Worm (Caenorhabditis elegans) whole organism, L1 larva: ENCODE data around the gene Y62E10A.23.

Source experiments
- C16A3.4 ChIP-seq: fragments of 150-350 bp; optimal IDR thresholded peaks from 2 replicates; lab custom pipeline; 2014; ENCODE audit warnings: missing biosample characterization, missing genetic modification characterization
- C34B4.2 ChIP-seq: sonication (generic microtip); optimal IDR thresholded peaks from 2 replicates; lab custom pipeline; 2017; ENCODE audit warnings: mild to moderate bottlenecking, missing genetic modification characterization, missing compliant biosample characterization
- Y116A8C.19 ChIP-seq: sonication (generic microtip); optimal IDR thresholded peaks from 2 replicates; lab custom pipeline; 2016; ENCODE audit warnings: missing compliant biosample characterization, missing genetic modification characterization, borderline replicate concordance
- alr-1 ChIP-seq: fragments of 200-800 bp; sonication (Bioruptor generic); optimal IDR thresholded peaks from 2 replicates; lab custom pipeline; 2018; ENCODE audit warnings: borderline replicate concordance, mild to moderate bottlenecking, missing genetic modification characterization, missing compliant biosample characterization
- aly-2 ChIP-seq: fragments of 150-350 bp; optimal IDR thresholded peaks from 2 replicates; lab custom pipeline; 2014; ENCODE audit warnings: missing biosample characterization, missing genetic modification characterization
- ama-1 ChIP-seq: fragments of 150-350 bp; optimal IDR thresholded peaks from 2 replicates; lab custom pipeline; 2014
- blmp-1 ChIP-seq: fragments of 150-350 bp; optimal IDR thresholded peaks from 2 replicates; lab custom pipeline; 2014; ENCODE audit warnings: missing biosample characterization, missing genetic modification characterization
- ceh-63 ChIP-seq: fragments of 200-800 bp; sonication (Bioruptor generic); optimal IDR thresholded peaks from 2 replicates; lab custom pipeline; 2018; ENCODE audit warnings: mild to moderate bottlenecking, missing genetic modification characterization, missing compliant biosample characterization
- ceh-90 ChIP-seq: sonication (generic microtip); optimal IDR thresholded peaks from 2 replicates; lab custom pipeline; 2016; ENCODE audit warnings: missing genetic modification characterization, missing compliant biosample characterization
- ces-1 ChIP-seq: fragments of 150-350 bp; optimal IDR thresholded peaks from 2 replicates; lab custom pipeline; 2014; ENCODE audit warnings: missing biosample characterization, missing genetic modification reagents, missing genetic modification characterization
- dpl-1 ChIP-seq, 3 experiments: fragments of 150-350 bp in 2 of 3; sonication (generic microtip) in 1 of 3; optimal IDR thresholded peaks; 2 replicates each; lab custom pipeline; 2014 to 2017; ENCODE audit warnings: missing biosample characterization in 3 of 3, missing genetic modification characterization in 3 of 3, missing genetic modification reagents in 3 of 3
- dsc-1 ChIP-seq: sonication (generic microtip); optimal IDR thresholded peaks from 2 replicates; lab custom pipeline; 2016; ENCODE audit warnings: mild to moderate bottlenecking, missing genetic modification characterization, missing compliant biosample characterization
- egl-27 ChIP-seq, 2 experiments: fragments of 150-350 bp in 1 of 2; sonication (generic microtip); optimal IDR thresholded peaks; 3 replicates each; lab custom pipeline; 2017 to 2018; ENCODE audit warnings: missing biosample characterization in 2 of 2, missing genetic modification characterization in 2 of 2, missing genetic modification reagents in 2 of 2
- elt-2 ChIP-seq: sonication (generic microtip); optimal IDR thresholded peaks from 2 replicates; lab custom pipeline; 2016; ENCODE audit warnings: missing genetic modification characterization, mild to moderate bottlenecking, inconsistent platforms, missing compliant biosample characterization, missing genetic modification reagents
- ets-5 ChIP-seq: fragments of 200-800 bp; sonication (Bioruptor generic); IDR thresholded peaks from 2 replicates; pipeline ENCODE4 v1.3.6; 2022; ENCODE audit warnings: missing genetic modification characterization, missing compliant biosample characterization
- fkh-4 ChIP-seq: sonication (generic microtip); optimal IDR thresholded peaks from 2 replicates; lab custom pipeline; 2016; ENCODE audit warnings: missing compliant biosample characterization, missing genetic modification characterization, borderline replicate concordance
- fos-1 ChIP-seq: fragments of 150-350 bp; optimal IDR thresholded peaks from 2 replicates; lab custom pipeline; 2014; ENCODE audit warnings: missing biosample characterization, missing genetic modification characterization
- grh-1 ChIP-seq: fragments of 200-800 bp; sonication (Bioruptor generic); IDR thresholded peaks from 2 replicates; pipeline ENCODE4 v1.3.6; 2022; ENCODE audit warnings: missing genetic modification reagents, missing genetic modification characterization, missing compliant biosample characterization
- hlh-4 ChIP-seq: sonication (generic microtip); optimal IDR thresholded peaks from 2 replicates; lab custom pipeline; 2016; ENCODE audit warnings: mild to moderate bottlenecking, missing genetic modification characterization, missing compliant biosample characterization
- hpl-2 ChIP-seq: fragments of 150-350 bp; optimal IDR thresholded peaks from 2 replicates; lab custom pipeline; 2014; ENCODE audit warnings: missing biosample characterization, missing genetic modification reagents, missing genetic modification characterization
- irx-1 ChIP-seq: sonication (generic microtip); optimal IDR thresholded peaks from 2 replicates; lab custom pipeline; 2016; ENCODE audit warnings: missing genetic modification characterization, missing compliant biosample characterization
- jun-1 ChIP-seq: fragments of 150-350 bp; optimal IDR thresholded peaks from 2 replicates; lab custom pipeline; 2014; ENCODE audit warnings: missing biosample characterization, missing genetic modification reagents, missing genetic modification characterization
- lin-13 ChIP-seq: fragments of 150-350 bp; optimal IDR thresholded peaks from 2 replicates; lab custom pipeline; 2014; ENCODE audit warnings: missing biosample characterization, missing genetic modification reagents, missing genetic modification characterization
- lin-14 ChIP-seq: fragments of 200-800 bp; sonication (Bioruptor generic); optimal IDR thresholded peaks from 2 replicates; lab custom pipeline; 2018; ENCODE audit warnings: mild to moderate bottlenecking, missing genetic modification characterization, moderate library complexity, missing compliant biosample characterization
- lin-15B ChIP-seq: fragments of 150-350 bp; sonication (generic microtip); optimal IDR thresholded peaks from 3 replicates; lab custom pipeline; 2014; ENCODE audit warnings: missing biosample characterization, missing genetic modification characterization
- lin-35 ChIP-seq, 2 experiments: fragments of 150-350 bp; optimal IDR thresholded peaks; 2 replicates each; lab custom pipeline; 2014; ENCODE audit warnings: missing biosample characterization in 2 of 2, missing genetic modification characterization in 2 of 2, missing genetic modification reagents in 2 of 2
- lin-39 ChIP-seq: fragments of 150-350 bp; optimal IDR thresholded peaks from 2 replicates; lab custom pipeline; 2014; ENCODE audit warnings: missing biosample characterization, missing genetic modification reagents, missing genetic modification characterization
- lsy-2 ChIP-seq, 2 experiments: fragments of 150-350 bp; optimal IDR thresholded peaks; 2 replicates each; lab custom pipeline; 2014; ENCODE audit warnings: missing biosample characterization in 2 of 2, missing genetic modification characterization in 2 of 2
- mab-9 ChIP-seq: fragments of 200-800 bp; sonication (Bioruptor generic); IDR thresholded peaks from 2 replicates; pipeline ENCODE4 v1.3.6; 2022; ENCODE audit warnings: missing genetic modification reagents, missing genetic modification characterization, missing compliant biosample characterization
- mdl-1 ChIP-seq, 2 experiments: fragments of 150-350 bp; optimal IDR thresholded peaks; 2 replicates each; lab custom pipeline; 2014 to 2017; ENCODE audit warnings: missing biosample characterization in 2 of 2, missing genetic modification characterization in 2 of 2, inconsistent platforms in 1 of 2
- mef-2 ChIP-seq: fragments of 150-350 bp; optimal IDR thresholded peaks from 2 replicates; lab custom pipeline; 2014; ENCODE audit warnings: missing biosample characterization, missing genetic modification characterization
- mep-1 ChIP-seq: fragments of 150-350 bp; optimal IDR thresholded peaks from 2 replicates; lab custom pipeline; 2014; ENCODE audit warnings: missing biosample characterization, missing genetic modification characterization
- nhr-12 ChIP-seq: sonication (generic microtip); optimal IDR thresholded peaks from 2 replicates; lab custom pipeline; 2017; ENCODE audit warnings: missing biosample characterization, missing genetic modification characterization
- nhr-20 ChIP-seq: sonication (generic microtip); optimal IDR thresholded peaks from 2 replicates; lab custom pipeline; 2016; ENCODE audit warnings: mild to moderate bottlenecking, missing genetic modification characterization, missing compliant biosample characterization
- nhr-237 ChIP-seq: fragments of 150-350 bp; optimal IDR thresholded peaks from 2 replicates; lab custom pipeline; 2014; ENCODE audit warnings: missing biosample characterization, missing genetic modification characterization
- nhr-47 ChIP-seq: sonication (generic microtip); optimal IDR thresholded peaks from 2 replicates; lab custom pipeline; 2016; ENCODE audit warnings: mild to moderate bottlenecking, missing genetic modification characterization, moderate library complexity, missing compliant biosample characterization
- nhr-71 ChIP-seq: sonication (generic microtip); optimal IDR thresholded peaks from 2 replicates; lab custom pipeline; 2016; ENCODE audit warnings: mild to moderate bottlenecking, missing genetic modification characterization, moderate library complexity, missing compliant biosample characterization
- nhr-84 ChIP-seq: sonication (generic microtip); optimal IDR thresholded peaks from 2 replicates; lab custom pipeline; 2017; ENCODE audit warnings: missing biosample characterization, missing genetic modification characterization
- nhr-85 ChIP-seq: sonication (generic microtip); peaks from one replicate; lab custom pipeline; 2016; ENCODE audit warnings: missing genetic modification characterization, inconsistent platforms, missing compliant biosample characterization
- nhr-90 ChIP-seq: sonication (generic microtip); optimal IDR thresholded peaks from 2 replicates; lab custom pipeline; 2016; ENCODE audit warnings: mild to moderate bottlenecking, missing genetic modification characterization, missing compliant biosample characterization; ENCODE audit not compliant: poor library complexity
- pag-3 ChIP-seq: sonication (generic microtip); optimal IDR thresholded peaks from 2 replicates; lab custom pipeline; 2017; ENCODE audit warnings: missing genetic modification characterization, mild to moderate bottlenecking, missing compliant biosample characterization, antibody characterized with exemption, borderline replicate concordance; ENCODE audit not compliant: insufficient read depth
- pax-3 ChIP-seq: fragments of 200-800 bp; sonication (Bioruptor generic); optimal IDR thresholded peaks from 2 replicates; lab custom pipeline; 2018; ENCODE audit warnings: mild to moderate bottlenecking, missing genetic modification characterization, moderate library complexity, missing compliant biosample characterization
- pqm-1 ChIP-seq: sonication (generic microtip); optimal IDR thresholded peaks from 3 replicates; lab custom pipeline; 2017; ENCODE audit warnings: missing biosample characterization, missing genetic modification characterization
- snpc-4 ChIP-seq: fragments of 150-350 bp; optimal IDR thresholded peaks from 2 replicates; lab custom pipeline; 2014; ENCODE audit warnings: missing biosample characterization, missing genetic modification characterization
- snu-23 ChIP-seq: sonication (generic microtip); optimal IDR thresholded peaks from 2 replicates; lab custom pipeline; 2016; ENCODE audit warnings: missing genetic modification characterization, missing compliant biosample characterization
- sox-4 ChIP-seq: sonication (generic microtip); optimal IDR thresholded peaks from 2 replicates; lab custom pipeline; 2016; ENCODE audit warnings: missing genetic modification characterization, missing compliant biosample characterization
- swsn-7 ChIP-seq: sonication (generic microtip); optimal IDR thresholded peaks from 2 replicates; lab custom pipeline; 2016; ENCODE audit warnings: missing genetic modification characterization, missing compliant biosample characterization
- tlp-1 ChIP-seq: fragments of 150-350 bp; optimal IDR thresholded peaks from 2 replicates; lab custom pipeline; 2014; ENCODE audit warnings: missing biosample characterization, missing genetic modification characterization
- unc-130 ChIP-seq: fragments of 150-350 bp; optimal IDR thresholded peaks from 2 replicates; lab custom pipeline; 2017; ENCODE audit warnings: missing biosample characterization, missing genetic modification characterization, inconsistent platforms
- zag-1 ChIP-seq: fragments of 150-350 bp; optimal IDR thresholded peaks from 2 replicates; lab custom pipeline; 2014; ENCODE audit warnings: missing biosample characterization, missing genetic modification characterization
- zip-4 ChIP-seq: fragments of 200-800 bp; sonication (Bioruptor generic); optimal IDR thresholded peaks from 2 replicates; lab custom pipeline; 2018; ENCODE audit warnings: mild to moderate bottlenecking, missing genetic modification characterization, moderate library complexity, missing compliant biosample characterization
- ztf-11 ChIP-seq, 2 experiments: sonication (generic microtip); optimal IDR thresholded peaks; 2 replicates each; lab custom pipeline; 2016 to 2017; ENCODE audit warnings: missing genetic modification characterization in 2 of 2, missing biosample characterization in 1 of 2, missing compliant biosample characterization in 1 of 2
- ztf-4 ChIP-seq: fragments of 150-350 bp; optimal IDR thresholded peaks from 2 replicates; lab custom pipeline; 2014; ENCODE audit warnings: missing biosample characterization, missing genetic modification characterization

Gene Y62E10A.23

ce11 chrIV:13386043-13386442 lies at the start of gene Y62E10A.23, which contains the start of the genes Y62E10A.20 and mdt-9:
TSS of gene Y62E10A.23 (plus strand) at chrIV:13386324.
TSS of gene Y62E10A.20 (minus strand) at chrIV:13386091.
TSS of gene mdt-9 (plus strand) at chrIV:13386380.
- TF ChIP-seq blmp-1 (tag; lab: Kevin White, UChicago) (peak; percentile 75), dpl-1 (GFP tag; optimal IDR thresholded peaks at IDR 0.05; lab: Kevin White, UChicago) (peak; percentile 63 to 76 (median 75)), nhr-237 (tag; lab: Kevin White, UChicago) (no peak), C34B4.2 (no peak), ztf-4 (tag; lab: Kevin White, UChicago) (no peak), swsn-7 (tag; lab: Kevin White, UChicago) (peak; percentile 74), C16A3.4 (tag; lab: Kevin White, UChicago) (peak; percentile 94), nhr-20 (tag; lab: Kevin White, UChicago) (peak; percentile 72), ztf-11 (tag; optimal IDR thresholded peaks at IDR 0.05; lab: Kevin White, UChicago) (peak in 1 of 2 experiments; percentile 47), tlp-1 (tag; lab: Kevin White, UChicago) (no peak), aly-2 (tag; lab: Kevin White, UChicago) (peak; percentile 42), hpl-2 (peak; percentile 47), dsc-1 (tag; lab: Kevin White, UChicago) (peak; percentile 78), lin-39 (tag; lab: Kevin White, UChicago) (peak; percentile 58), nhr-84 (no peak), nhr-12 (no peak), mdl-1 (tag; optimal IDR thresholded peaks at IDR 0.05; lab: Kevin White, UChicago) (peak in 1 of 2 experiments; percentile 69), zip-4 (no peak), lin-35 (GFP tag; optimal IDR thresholded peaks at IDR 0.05; lab: Kevin White, UChicago) (peak; percentile 78 to 87), ceh-90 (no peak), pag-3 (tag; lab: Kevin White, UChicago) (no peak), grh-1 (0 out of 2 replicates have a peak, but pooled peaks have one; percentile 32), alr-1 (tag; lab: Kevin White, UChicago) (no peak), irx-1 (tag; lab: Kevin White, UChicago) (peak; percentile 54), sox-4 (tag; lab: Kevin White, UChicago) (peak; percentile 18), lin-14 (GFP tag; lab: Kevin White, UChicago) (peak; percentile 76), lin-13 (GFP tag; lab: Kevin White, UChicago) (peak; percentile 79), mef-2 (no peak), pqm-1 (tag; lab: Kevin White, UChicago) (no peak), zag-1 (tag; lab: Kevin White, UChicago) (no peak), egl-27 (tag; optimal IDR thresholded peaks at IDR 0.05; lab: Kevin White, UChicago) (no peak), snu-23 (peak; percentile 83), fkh-4 (tag; lab: Kevin White, UChicago) (no peak), lsy-2 (tag; optimal IDR thresholded peaks at IDR 0.05; lab: Kevin White, UChicago) (peak; percentile 81 to 91), ces-1 (no peak), ets-5 (GFP tag; lab: Robert Waterston, UW) (no peak), pax-3 (tag; lab: Kevin White, UChicago) (peak; percentile 31), hlh-4 (tag; lab: Kevin White, UChicago) (no peak), mep-1 (tag; lab: Kevin White, UChicago) (peak; percentile 67), nhr-47 (tag; lab: Kevin White, UChicago) (peak; percentile 84), ama-1 (no peak), jun-1 (tag; lab: Kevin White, UChicago) (peak; percentile 64), nhr-71 (tag; lab: Kevin White, UChicago) (peak; percentile 84), mab-9 (GFP tag; lab: Robert Waterston, UW) (no peak), nhr-90 (tag; lab: Kevin White, UChicago) (peak; percentile 65), unc-130 (tag; lab: Kevin White, UChicago) (peak; percentile 90), Y116A8C.19 (no peak), fos-1 (tag; lab: Kevin White, UChicago) (peak; percentile 67), lin-15B (peak; percentile 89), snpc-4 (tag; lab: Kevin White, UChicago) (peak; percentile 28), elt-2 (tag; lab: Kevin White, UChicago) (peak; percentile 12), nhr-85 (peak; percentile 78), ceh-63 (GFP tag; lab: Kevin White, UChicago) (no peak)
